Fruit fly (Drosophila melanogaster): Measurements from ENCODE around the gene Cox10.

DNA sequence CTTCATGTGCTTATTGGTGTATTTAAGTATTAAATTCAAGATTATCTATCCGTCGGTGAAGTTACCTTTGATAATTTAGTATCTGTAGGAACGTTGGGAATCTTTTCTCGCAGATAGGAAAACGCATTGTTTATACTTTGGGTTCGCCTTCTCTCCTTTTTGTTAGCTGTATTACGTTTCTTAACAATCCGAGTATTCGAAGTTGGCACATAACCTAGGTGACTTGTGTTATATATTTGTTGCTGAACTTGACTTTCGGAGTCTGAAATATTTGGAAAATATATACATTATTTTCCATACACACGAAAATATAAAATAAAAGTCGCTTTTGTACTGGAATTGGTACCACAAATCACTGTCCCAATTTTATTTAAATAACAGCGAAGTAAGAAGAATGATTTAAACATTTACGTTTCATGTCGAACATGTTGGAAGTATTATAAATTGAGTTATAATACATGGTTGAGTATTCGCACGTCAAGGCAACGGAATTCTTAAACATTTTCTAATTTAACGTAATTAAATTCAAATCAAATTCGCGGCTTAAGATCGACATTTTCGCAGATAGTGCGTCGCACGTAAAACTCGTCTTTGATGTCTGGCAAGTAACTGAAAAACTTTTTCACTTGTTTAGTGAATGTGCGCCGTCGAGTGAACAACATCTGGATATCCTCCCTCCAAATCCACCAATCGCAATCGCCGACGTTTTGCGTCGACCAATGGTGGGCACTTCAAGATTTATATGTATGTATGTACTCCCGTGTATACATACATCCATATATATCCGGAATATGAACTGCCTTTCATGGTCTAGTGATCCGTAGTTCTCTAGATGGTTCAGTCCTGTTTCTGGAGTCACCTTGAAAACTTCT is 36.2 kb upstream of the Cox10 start, which contains the start of gene Hand:
- TF ChIP-seq CG8159 (tag; optimal IDR thresholded peaks at IDR 0.05) = no peak
- TF ChIP-seq Ets98B (GFP tag; IDR thresholded peaks at IDR 0.05) = no peak
- no peak for TF ChIP-seq CG17806 (tag; optimal IDR thresholded peaks at IDR 0.05)
- TF ChIP-seq CG13204 (GFP tag; optimal IDR thresholded peaks at IDR 0.05) = no peak
- TF ChIP-seq gl (tag; optimal IDR thresholded peaks at IDR 0.05) = no peak
- no peak for TF ChIP-seq Snoo (tag; optimal IDR thresholded peaks at IDR 0.05)
